Fruit fly (Drosophila melanogaster) whole organism, embryonic: ENCODE data around the gene CG33483.
A peak's percentile ranks its signal among the peaks of the same experiment; 100 is the strongest.

Source experiments
- Adf1 ChIP-seq: fragments of 200-800 bp; sonication (Bioruptor generic); IDR thresholded peaks from 2 replicates; pipeline ENCODE4 v1.3.6; 2022; ENCODE audit warnings: missing biosample characterization, missing genetic modification characterization
- BEAF-32 ChIP-seq: fragments of 200-800 bp; sonication (Bioruptor generic); optimal IDR thresholded peaks from 3 replicates; lab custom pipeline; 2017; ENCODE audit warnings: missing biosample characterization, missing genetic modification characterization, mild to moderate bottlenecking, moderate library complexity, missing genetic modification reagents
- Blimp-1 ChIP-seq: fragments of 200-800 bp; sonication (Bioruptor generic); optimal IDR thresholded peaks from 3 replicates; lab custom pipeline; 2018; ENCODE audit warnings: missing biosample characterization, missing genetic modification characterization, mild to moderate bottlenecking, moderate library complexity, missing genetic modification reagents
- CG10147 ChIP-seq: fragments of 200-800 bp; sonication (Bioruptor generic); optimal IDR thresholded peaks from 2 replicates; lab custom pipeline; 2019; ENCODE audit warnings: missing biosample characterization, mild to moderate bottlenecking, missing genetic modification characterization, moderate library complexity
- CG10267 ChIP-seq: fragments of 200-800 bp; sonication (Bioruptor generic); optimal IDR thresholded peaks from 2 replicates; lab custom pipeline; 2018; ENCODE audit warnings: missing biosample characterization, mild to moderate bottlenecking, missing genetic modification characterization, moderate library complexity
- CG10366 ChIP-seq: fragments of 200-800 bp; sonication (Bioruptor generic); IDR thresholded peaks from 2 replicates; pipeline ENCODE4 v1.3.6; 2022; ENCODE audit warnings: missing biosample characterization, missing genetic modification characterization
- CG11093 ChIP-seq: fragments of 200-800 bp; sonication (Bioruptor generic); IDR thresholded peaks from 3 replicates; pipeline ENCODE4 v1.3.6; 2022; ENCODE audit warnings: missing biosample characterization, missing genetic modification characterization
- CG12071 ChIP-seq: fragments of 200-800 bp; sonication (Bioruptor generic); optimal IDR thresholded peaks from 3 replicates; lab custom pipeline; 2018; ENCODE audit warnings: missing biosample characterization, mild to moderate bottlenecking, missing genetic modification characterization
- CG12104 ChIP-seq: fragments of 200-800 bp; sonication (Bioruptor generic); optimal IDR thresholded peaks from 3 replicates; lab custom pipeline; 2016; ENCODE audit warnings: missing biosample characterization, missing genetic modification characterization
- CG12236 ChIP-seq: fragments of 200-800 bp; sonication (Bioruptor generic); optimal IDR thresholded peaks from 2 replicates; lab custom pipeline; 2016; ENCODE audit warnings: missing biosample characterization, missing genetic modification characterization
- CG13624 ChIP-seq: fragments of 200-800 bp; sonication (Bioruptor generic); optimal IDR thresholded peaks from 2 replicates; lab custom pipeline; 2016; ENCODE audit warnings: missing biosample characterization, missing genetic modification characterization
- CG14710 ChIP-seq: fragments of 200-800 bp; sonication (Bioruptor generic); optimal IDR thresholded peaks from 3 replicates; lab custom pipeline; 2019; ENCODE audit warnings: missing biosample characterization, mild to moderate bottlenecking, missing genetic modification characterization, moderate library complexity
- CG15073 ChIP-seq: fragments of 200-800 bp; sonication (Bioruptor generic); optimal IDR thresholded peaks from 2 replicates; lab custom pipeline; 2016; ENCODE audit warnings: missing biosample characterization, missing genetic modification characterization
- CG1602 ChIP-seq: fragments of 200-800 bp; sonication (Bioruptor generic); optimal IDR thresholded peaks from 3 replicates; lab custom pipeline; 2016; ENCODE audit warnings: missing biosample characterization, missing genetic modification characterization
- CG2875 ChIP-seq: fragments of 200-800 bp; sonication (Bioruptor generic); optimal IDR thresholded peaks from 2 replicates; lab custom pipeline; 2017; ENCODE audit warnings: missing biosample characterization, mild to moderate bottlenecking, missing genetic modification characterization, missing genetic modification reagents
- CG2889 ChIP-seq: fragments of 200-800 bp; sonication (Bioruptor generic); IDR thresholded peaks from 3 replicates; pipeline ENCODE4 v1.3.6; 2022; ENCODE audit warnings: missing biosample characterization, missing genetic modification characterization
- CG3065 ChIP-seq: fragments of 200-800 bp; sonication (Bioruptor generic); optimal IDR thresholded peaks from 2 replicates; lab custom pipeline; 2016; ENCODE audit warnings: missing biosample characterization, missing genetic modification characterization
- CG32767 ChIP-seq: fragments of 200-800 bp; sonication (Bioruptor generic); IDR thresholded peaks from 2 replicates; pipeline ENCODE4 v1.3.6; 2022; ENCODE audit warnings: missing biosample characterization, missing genetic modification characterization
- CG34422 ChIP-seq: fragments of 200-800 bp; sonication (Bioruptor generic); IDR thresholded peaks from 3 replicates; pipeline ENCODE4 v1.3.6; 2022; ENCODE audit warnings: missing biosample characterization, missing genetic modification characterization
- CG3726 ChIP-seq: fragments of 200-800 bp; sonication (Bioruptor generic); IDR thresholded peaks from 3 replicates; pipeline ENCODE4, ENCODE4 v1.3.6; 2022; ENCODE audit warnings: missing biosample characterization, missing genetic modification characterization
- CG4707 ChIP-seq: fragments of 200-800 bp; sonication (Bioruptor generic); optimal IDR thresholded peaks from 2 replicates; lab custom pipeline; 2018; ENCODE audit warnings: missing biosample characterization, mild to moderate bottlenecking, missing genetic modification characterization, moderate library complexity
- CG4854 ChIP-seq: fragments of 200-800 bp; sonication (Bioruptor generic); optimal IDR thresholded peaks from 2 replicates; lab custom pipeline; 2016; ENCODE audit warnings: missing biosample characterization, missing genetic modification characterization, inconsistent platforms
- CG6689 ChIP-seq: fragments of 200-800 bp; sonication (Bioruptor generic); IDR thresholded peaks from 2 replicates; pipeline ENCODE4 v1.3.6; 2022; ENCODE audit warnings: missing biosample characterization, missing genetic modification characterization
- CG8089 ChIP-seq: fragments of 200-800 bp; sonication (Bioruptor generic); optimal IDR thresholded peaks from 3 replicates; lab custom pipeline; 2016; ENCODE audit warnings: missing biosample characterization, missing genetic modification characterization
- CG8924 ChIP-seq: fragments of 200-800 bp; optimal IDR thresholded peaks from 3 replicates; lab custom pipeline; 2019; ENCODE audit warnings: missing biosample characterization, mild to moderate bottlenecking, missing genetic modification characterization, moderate library complexity
- CHES-1-like ChIP-seq: fragments of 200-800 bp; sonication (Bioruptor generic); optimal IDR thresholded peaks from 2 replicates; lab custom pipeline; 2016; ENCODE audit warnings: missing biosample characterization, missing genetic modification characterization
- Dip2 ChIP-seq: fragments of 200-800 bp; sonication (Bioruptor generic); IDR thresholded peaks from 2 replicates; pipeline ENCODE4 v1.3.6; 2022; ENCODE audit warnings: missing biosample characterization, missing genetic modification characterization
- Dp ChIP-seq: fragments of 200-800 bp; sonication (Bioruptor generic); optimal IDR thresholded peaks from 2 replicates; lab custom pipeline; 2018; ENCODE audit warnings: missing biosample characterization, mild to moderate bottlenecking, missing genetic modification characterization, moderate library complexity
- Fer1 ChIP-seq: fragments of 200-800 bp; sonication (Bioruptor generic); optimal IDR thresholded peaks from 2 replicates; lab custom pipeline; 2017; ENCODE audit warnings: missing biosample characterization, mild to moderate bottlenecking, missing genetic modification characterization
- Fer3 ChIP-seq: fragments of 200-800 bp; sonication (Bioruptor generic); optimal IDR thresholded peaks from 2 replicates; lab custom pipeline; 2018; ENCODE audit warnings: missing biosample characterization, mild to moderate bottlenecking, missing genetic modification characterization, moderate library complexity
- HLHmδ ChIP-seq: fragments of 200-800 bp; sonication (Bioruptor generic); optimal IDR thresholded peaks from 2 replicates; lab custom pipeline; 2018; ENCODE audit warnings: missing biosample characterization, mild to moderate bottlenecking, missing genetic modification characterization, moderate library complexity
- Hsf ChIP-seq: fragments of 200-800 bp; sonication (Bioruptor generic); optimal IDR thresholded peaks from 3 replicates; lab custom pipeline; 2016; ENCODE audit warnings: missing biosample characterization, missing genetic modification characterization
- MTF-1 ChIP-seq: fragments of 200-800 bp; sonication (Bioruptor generic); optimal IDR thresholded peaks from 2 replicates; lab custom pipeline; 2018; ENCODE audit warnings: missing biosample characterization, mild to moderate bottlenecking, missing genetic modification characterization, borderline replicate concordance
- Opbp ChIP-seq: fragments of 200-800 bp; sonication (Bioruptor generic); IDR thresholded peaks from 3 replicates; pipeline ENCODE4 v1.3.6; 2022; ENCODE audit warnings: missing biosample characterization, missing genetic modification characterization; ENCODE audit not compliant: partially characterized antibody
- Ptx1 ChIP-seq: fragments of 200-800 bp; sonication (Bioruptor generic); IDR thresholded peaks from 2 replicates; pipeline ENCODE4 v1.3.6; 2022; ENCODE audit warnings: missing biosample characterization, missing genetic modification characterization
- Ravus ChIP-seq: fragments of 200-800 bp; sonication (Bioruptor generic); IDR thresholded peaks from 2 replicates; pipeline ENCODE4 v1.3.6; 2022; ENCODE audit warnings: missing biosample characterization, missing genetic modification characterization
- ac ChIP-seq: fragments of 200-800 bp; sonication (Bioruptor generic); optimal IDR thresholded peaks from 3 replicates; lab custom pipeline; 2017; ENCODE audit warnings: missing biosample characterization, mild to moderate bottlenecking, missing genetic modification characterization
- ash1 ChIP-seq: fragments of 200-800 bp; sonication (Bioruptor generic); optimal IDR thresholded peaks from 2 replicates; lab custom pipeline; 2018; ENCODE audit warnings: missing biosample characterization, mild to moderate bottlenecking, missing genetic modification characterization
- chn ChIP-seq: fragments of 200-800 bp; sonication (Bioruptor generic); optimal IDR thresholded peaks from 2 replicates; lab custom pipeline; 2016; ENCODE audit warnings: missing biosample characterization, missing genetic modification characterization
- dmrt11E ChIP-seq: fragments of 200-800 bp; sonication (Bioruptor generic); optimal IDR thresholded peaks from 3 replicates; lab custom pipeline; 2018; ENCODE audit warnings: missing biosample characterization, mild to moderate bottlenecking, missing genetic modification characterization, moderate library complexity
- lbe ChIP-seq: fragments of 200-800 bp; sonication (Bioruptor generic); optimal IDR thresholded peaks from 2 replicates; lab custom pipeline; 2016; ENCODE audit warnings: missing biosample characterization, mild to moderate bottlenecking, missing genetic modification characterization
- nau ChIP-seq: fragments of 200-800 bp; sonication (Bioruptor generic); optimal IDR thresholded peaks from 3 replicates; lab custom pipeline; 2017; ENCODE audit warnings: missing biosample characterization, mild to moderate bottlenecking, missing genetic modification characterization, missing genetic modification reagents
- onecut ChIP-seq: fragments of 200-800 bp; sonication (Bioruptor generic); IDR thresholded peaks from 2 replicates; pipeline ENCODE4 v1.3.6; 2022; ENCODE audit warnings: missing biosample characterization, missing genetic modification characterization
- pho ChIP-seq: fragments of 200-800 bp; sonication (Bioruptor generic); optimal IDR thresholded peaks from 2 replicates; lab custom pipeline; 2016; ENCODE audit warnings: missing biosample characterization, missing genetic modification characterization
- ro ChIP-seq: fragments of 200-800 bp; sonication (Bioruptor generic); IDR thresholded peaks from 2 replicates; pipeline ENCODE4 v1.3.6; 2022; ENCODE audit warnings: missing biosample characterization, missing genetic modification characterization
- sens ChIP-seq: fragments of 200-800 bp; sonication (Bioruptor generic); peaks from one replicate; lab custom pipeline; 2016; ENCODE audit warnings: missing biosample characterization, missing genetic modification characterization
- stc ChIP-seq: fragments of 200-800 bp; sonication (Bioruptor generic); IDR thresholded peaks from 2 replicates; pipeline ENCODE4 v1.3.6; 2022; ENCODE audit warnings: missing biosample characterization, missing genetic modification characterization
- tin ChIP-seq: fragments of 200-800 bp; sonication (Bioruptor generic); optimal IDR thresholded peaks from 3 replicates; lab custom pipeline; 2016; ENCODE audit warnings: missing biosample characterization, missing genetic modification characterization
- tio ChIP-seq: fragments of 200-800 bp; sonication (Bioruptor generic); optimal IDR thresholded peaks from 2 replicates; lab custom pipeline; 2017; ENCODE audit warnings: missing biosample characterization, missing genetic modification characterization, inconsistent platforms
- usp ChIP-seq: fragments of >200 bp; optimal IDR thresholded peaks from 2 replicates; lab custom pipeline; 2017; ENCODE audit warnings: missing biosample characterization, missing genetic modification characterization
- zfh2 ChIP-seq: fragments of 200-800 bp; sonication (Bioruptor generic); optimal IDR thresholded peaks from 2 replicates; lab custom pipeline; 2016; ENCODE audit warnings: missing biosample characterization, missing genetic modification characterization

CG33483 gene

DNA sequence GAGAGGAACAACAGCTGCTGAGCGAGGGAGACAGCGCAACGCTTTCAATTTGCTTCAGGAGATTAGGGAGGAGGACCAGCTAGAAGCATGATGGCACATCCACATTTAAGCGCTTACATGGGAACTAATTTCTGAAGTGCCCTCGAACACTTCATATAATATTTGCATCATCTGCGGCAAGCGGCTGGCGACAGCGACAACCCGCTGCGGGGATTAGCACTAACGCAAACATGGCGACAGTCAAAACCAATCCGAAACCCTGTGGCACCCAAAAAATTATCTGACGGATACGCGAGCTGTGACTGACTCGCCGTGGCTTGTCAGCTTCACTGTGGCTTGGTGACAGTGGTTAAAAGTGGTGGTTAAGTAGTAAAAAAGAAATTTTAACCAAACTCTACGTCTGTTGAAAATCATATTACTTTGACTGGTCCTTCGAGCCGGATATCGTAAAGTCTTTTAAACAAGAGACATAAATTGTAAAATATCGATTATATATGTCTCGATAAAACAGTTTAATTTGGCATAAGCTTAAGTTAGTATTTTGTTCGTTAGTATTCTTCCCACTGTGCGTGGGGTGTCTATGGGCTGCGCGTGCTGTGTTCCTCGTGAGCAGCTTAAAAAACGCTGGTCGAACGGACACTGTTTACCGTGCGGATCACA, 41.9 kb downstream of the CG33483 start (continued):
- TF ChIP-seq zfh2 (GFP tag; lab: Kevin White, UChicago) (no peak), CG1602 (GFP tag; lab: Kevin White, UChicago) (no peak), CG12104 (GFP tag; lab: Kevin White, UChicago) (no peak), ac (no peak), Dip2 (GFP tag; lab: Robert Waterston, UW) (no peak), CG10366 (GFP tag; lab: Robert Waterston, UW) (no peak), tio (GFP tag; lab: Kevin White, UChicago) (no peak), CHES-1-like (GFP tag; lab: Kevin White, UChicago) (no peak), CG6689 (GFP tag; lab: Robert Waterston, UW) (0 out of 2 replicates have a peak, but pooled peaks have one; percentile 26), CG4707 (GFP tag; lab: Kevin White, UChicago) (no peak), HLHmδ (GFP tag; lab: Kevin White, UChicago) (no peak), CG4854 (GFP tag; lab: Kevin White, UChicago) (no peak), CG8089 (GFP tag; lab: Kevin White, UChicago) (no peak), CG10267 (tag; lab: Kevin White, UChicago) (peak; percentile 25), lbe (no peak), CG8924 (tag; lab: Kevin White, UChicago) (no peak), sens (GFP tag; lab: Kevin White, UChicago) (peak; percentile 88), onecut (0 out of 2 replicates have a peak, but pooled peaks have one; percentile 3), BEAF-32 (GFP tag; lab: Kevin White, UChicago) (no peak), Blimp-1 (GFP tag; lab: Kevin White, UChicago) (peak; percentile 9), MTF-1 (GFP tag; lab: Kevin White, UChicago) (no peak), Ravus (no peak), CG3065 (GFP tag; lab: Kevin White, UChicago) (no peak), Adf1 (GFP tag; lab: Robert Waterston, UW) (no peak), nau (no peak), CG14710 (peak; percentile 4), CG10147 (GFP tag; lab: Kevin White, UChicago) (no peak), Hsf (GFP tag; lab: Kevin White, UChicago) (no peak), usp (GFP tag; lab: Kevin White, UChicago) (no peak), Fer3 (tag; lab: Kevin White, UChicago) (no peak), CG12236 (GFP tag; lab: Kevin White, UChicago) (no peak), Opbp (GFP tag; lab: Robert Waterston, UW) (no peak), chn (GFP tag; lab: Kevin White, UChicago) (no peak), ash1 (GFP tag; lab: Kevin White, UChicago) (no peak), CG2875 (GFP tag; lab: Kevin White, UChicago) (no peak), dmrt11E (tag; lab: Kevin White, UChicago) (peak; percentile 10), Dp (no peak), stc (GFP tag; lab: Robert Waterston, UW) (no peak), CG3726 (no peak), CG34422 (GFP tag; lab: Robert Waterston, UW) (no peak), Ptx1 (GFP tag; lab: Robert Waterston, UW) (no peak), CG11093 (GFP tag; lab: Robert Waterston, UW) (no peak), CG15073 (GFP tag; lab: Kevin White, UChicago) (no peak), CG13624 (GFP tag; lab: Kevin White, UChicago) (no peak), CG2889 (GFP tag; lab: Robert Waterston, UW) (no peak), tin (peak; percentile 12), ro (GFP tag; lab: Robert Waterston, UW) (no peak), Fer1 (GFP tag; lab: Kevin White, UChicago) (no peak), CG32767 (GFP tag; lab: Robert Waterston, UW) (no peak), pho (GFP tag; lab: Kevin White, UChicago) (no peak), CG12071 (GFP tag; lab: Kevin White, UChicago) (no peak)
